Worm (Caenorhabditis elegans) whole organism, L3 larva: ENCODE results near the gene T11B7.5.

Experiments
- ZK546.5 ChIP-seq: sonication (generic microtip); optimal IDR thresholded peaks from 2 replicates; lab custom pipeline; 2017; ENCODE audit warnings: missing biosample characterization, missing genetic modification characterization
- aly-2 ChIP-seq: fragments of 150-350 bp; optimal IDR thresholded peaks from 2 replicates; lab custom pipeline; 2014; ENCODE audit warnings: missing biosample characterization, missing genetic modification characterization
- ceh-16 ChIP-seq: sonication (generic microtip); optimal IDR thresholded peaks from 2 replicates; lab custom pipeline; 2017; ENCODE audit warnings: missing biosample characterization, missing genetic modification characterization
- ceh-28 ChIP-seq: fragments of 150-350 bp; optimal IDR thresholded peaks from 2 replicates; lab custom pipeline; 2014; ENCODE audit warnings: missing biosample characterization, missing genetic modification reagents, missing genetic modification characterization
- ceh-82 ChIP-seq: fragments of 150-350 bp; optimal IDR thresholded peaks from 2 replicates; lab custom pipeline; 2014; ENCODE audit warnings: missing biosample characterization, missing genetic modification characterization
- ceh-9 ChIP-seq: sonication (generic microtip); optimal IDR thresholded peaks from 2 replicates; lab custom pipeline; 2018; ENCODE audit warnings: missing biosample characterization, missing genetic modification characterization
- daf-12 ChIP-seq: fragments of 150-350 bp; optimal IDR thresholded peaks from 2 replicates; lab custom pipeline; 2014; ENCODE audit warnings: missing biosample characterization, missing genetic modification reagents, missing genetic modification characterization
- egl-27 ChIP-seq: sonication (generic microtip); optimal IDR thresholded peaks from 4 replicates; lab custom pipeline; 2017; ENCODE audit warnings: missing biosample characterization, missing genetic modification reagents, missing genetic modification characterization
- elt-2 ChIP-seq: sonication (generic microtip); optimal IDR thresholded peaks from 2 replicates; lab custom pipeline; 2016; ENCODE audit warnings: missing genetic modification reagents, mild to moderate bottlenecking, missing genetic modification characterization, missing compliant biosample characterization
- fkh-10 ChIP-seq: sonication (generic microtip); optimal IDR thresholded peaks from 2 replicates; lab custom pipeline; 2017; ENCODE audit warnings: missing biosample characterization, missing genetic modification reagents, missing genetic modification characterization
- fos-1 ChIP-seq: fragments of 150-350 bp; optimal IDR thresholded peaks from 2 replicates; lab custom pipeline; 2014; ENCODE audit warnings: missing biosample characterization, missing genetic modification characterization
- hmg-11 ChIP-seq: sonication (generic microtip); optimal IDR thresholded peaks from 2 replicates; lab custom pipeline; 2016; ENCODE audit warnings: missing genetic modification characterization, missing compliant biosample characterization
- jun-1 ChIP-seq: fragments of 150-350 bp; optimal IDR thresholded peaks from 2 replicates; lab custom pipeline; 2014; ENCODE audit warnings: missing biosample characterization, missing genetic modification reagents, missing genetic modification characterization
- lsy-12 ChIP-seq: sonication (generic microtip); optimal IDR thresholded peaks from 2 replicates; lab custom pipeline; 2016; ENCODE audit warnings: mild to moderate bottlenecking, missing genetic modification characterization, missing compliant biosample characterization
- mdl-1 ChIP-seq: fragments of 150-350 bp; optimal IDR thresholded peaks from 2 replicates; lab custom pipeline; 2014; ENCODE audit warnings: missing biosample characterization, missing genetic modification characterization
- mml-1 ChIP-seq: fragments of 150-350 bp; sonication (generic microtip); optimal IDR thresholded peaks from 3 replicates; lab custom pipeline; 2014; ENCODE audit warnings: missing biosample characterization, missing genetic modification characterization
- nfya-1 ChIP-seq: sonication (generic microtip); optimal IDR thresholded peaks from 2 replicates; lab custom pipeline; 2017; ENCODE audit warnings: missing genetic modification characterization, mild to moderate bottlenecking, missing compliant biosample characterization, antibody characterized with exemption, moderate library complexity; ENCODE audit not compliant: insufficient read depth
- nhr-11 ChIP-seq: fragments of 150-350 bp; optimal IDR thresholded peaks from 2 replicates; lab custom pipeline; 2014; ENCODE audit warnings: missing biosample characterization, missing genetic modification characterization
- nhr-12 ChIP-seq: fragments of 150-350 bp; optimal IDR thresholded peaks from 2 replicates; lab custom pipeline; 2014; ENCODE audit warnings: missing biosample characterization, missing genetic modification characterization
- nhr-23 ChIP-seq: fragments of 150-350 bp; optimal IDR thresholded peaks from 2 replicates; lab custom pipeline; 2014; ENCODE audit warnings: missing biosample characterization, missing genetic modification reagents, missing genetic modification characterization
- nhr-28 ChIP-seq: fragments of 150-350 bp; optimal IDR thresholded peaks from 2 replicates; lab custom pipeline; 2014; ENCODE audit warnings: missing biosample characterization, missing genetic modification characterization
- nhr-43 ChIP-seq: sonication (generic microtip); optimal IDR thresholded peaks from 2 replicates; lab custom pipeline; 2016; ENCODE audit warnings: mild to moderate bottlenecking, missing genetic modification characterization, missing compliant biosample characterization; ENCODE audit not compliant: poor library complexity, severe bottlenecking
- nhr-76 ChIP-seq: fragments of 150-350 bp; sonication (generic microtip); optimal IDR thresholded peaks from 5 replicates; lab custom pipeline; 2014; ENCODE audit warnings: missing biosample characterization, missing genetic modification characterization
- nhr-77 ChIP-seq: fragments of 150-350 bp; optimal IDR thresholded peaks from 2 replicates; lab custom pipeline; 2014; ENCODE audit warnings: missing biosample characterization, missing genetic modification characterization
- pha-4 ChIP-seq: fragments of 150-350 bp; optimal IDR thresholded peaks from 2 replicates; lab custom pipeline; 2014; ENCODE audit warnings: missing biosample characterization, missing genetic modification reagents, missing genetic modification characterization
- pqm-1 ChIP-seq: fragments of 150-350 bp; optimal IDR thresholded peaks from 2 replicates; lab custom pipeline; 2017; ENCODE audit warnings: missing biosample characterization, missing genetic modification characterization, inconsistent platforms
- sea-2 ChIP-seq: fragments of 150-350 bp; sonication (generic microtip); optimal IDR thresholded peaks from 4 replicates; lab custom pipeline; 2014; ENCODE audit warnings: missing biosample characterization, missing genetic modification reagents, missing genetic modification characterization
- skn-1 ChIP-seq: fragments of 150-350 bp; optimal IDR thresholded peaks from 2 replicates; lab custom pipeline; 2014; ENCODE audit warnings: missing biosample characterization, missing genetic modification characterization
- snpc-4 ChIP-seq: fragments of 150-350 bp; optimal IDR thresholded peaks from 2 replicates; lab custom pipeline; 2014; ENCODE audit warnings: missing biosample characterization, missing genetic modification characterization
- unc-39 ChIP-seq: sonication (generic microtip); optimal IDR thresholded peaks from 4 replicates; lab custom pipeline; 2017; ENCODE audit warnings: missing biosample characterization, missing genetic modification characterization
- unc-62 ChIP-seq: fragments of 150-350 bp; sonication (generic microtip); optimal IDR thresholded peaks from 4 replicates; lab custom pipeline; 2014; ENCODE audit warnings: missing biosample characterization, missing genetic modification reagents, missing genetic modification characterization
- zag-1 ChIP-seq: fragments of 150-350 bp; optimal IDR thresholded peaks from 2 replicates; lab custom pipeline; 2014; ENCODE audit warnings: missing biosample characterization, missing genetic modification characterization
- ztf-11 ChIP-seq: fragments of 150-350 bp; optimal IDR thresholded peaks from 2 replicates; lab custom pipeline; 2014; ENCODE audit warnings: missing biosample characterization, missing genetic modification characterization
- ztf-4 ChIP-seq: fragments of 150-350 bp; optimal IDR thresholded peaks from 2 replicates; lab custom pipeline; 2014; ENCODE audit warnings: missing biosample characterization, missing genetic modification characterization

The T11B7.5 gene

ce11 chrIV:8848983-8849382 lies 6.9 kb downstream of the T11B7.5 start:
- TF ChIP-seq pha-4 (tag; lab: Kevin White, UChicago) = no peak
- no peak for TF ChIP-seq fkh-10
- no peak for TF ChIP-seq hmg-11 (tag; lab: Kevin White, UChicago)
- TF ChIP-seq nhr-12 (tag; lab: Kevin White, UChicago) = no peak
- no peak for TF ChIP-seq mml-1 (tag; lab: Kevin White, UChicago)
- no peak for TF ChIP-seq aly-2
- no peak for TF ChIP-seq mdl-1 (tag; lab: Kevin White, UChicago)
- no peak for TF ChIP-seq zag-1 (tag; lab: Kevin White, UChicago)
- TF ChIP-seq nfya-1 (tag; lab: Kevin White, UChicago) = no peak
- TF ChIP-seq ztf-4 (tag; lab: Kevin White, UChicago) = no peak
- no peak for TF ChIP-seq egl-27 (tag; lab: Kevin White, UChicago)
- TF ChIP-seq unc-39 (tag; lab: Kevin White, UChicago) = no peak

DNA sequence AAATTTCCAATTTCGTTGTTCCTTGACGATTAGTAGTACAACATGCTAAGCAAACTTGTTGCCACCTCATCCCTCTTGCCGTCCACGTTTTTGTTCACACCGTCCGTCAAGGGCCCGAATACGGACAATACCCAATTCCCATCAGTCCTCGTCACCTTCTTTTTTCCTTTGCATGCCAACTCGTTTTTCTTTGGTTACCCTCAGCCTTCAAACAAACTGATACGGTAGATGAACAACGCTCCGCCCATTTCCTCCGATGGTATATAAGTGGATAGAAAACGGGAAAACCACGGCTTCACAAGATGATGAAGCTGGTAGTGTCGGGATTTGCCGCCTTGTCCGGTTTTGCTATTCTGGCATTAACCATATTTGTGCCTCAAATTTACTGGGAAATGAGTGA lies 7.9 kb downstream of the T11B7.5 start, which contains the start of gene col-118:
Gene col-118, plus strand, starts transcription at position 301 of the 400 bp plus-strand sequence.
- no peak for TF ChIP-seq nhr-23 (tag; lab: Kevin White, UChicago)
- TF ChIP-seq fos-1 = no peak
- no peak for TF ChIP-seq ztf-4 (tag; lab: Kevin White, UChicago)
- no peak for TF ChIP-seq unc-62 (GFP tag; lab: Kevin White, UChicago)
- no peak for TF ChIP-seq ceh-82 (tag; lab: Kevin White, UChicago)
- no peak for TF ChIP-seq nhr-43 (tag; lab: Kevin White, UChicago)

ce11 chrIV:8845922-8846321 lies 9.9 kb downstream of the T11B7.5 start:
- TF ChIP-seq elt-2 (tag; lab: Kevin White, UChicago) (peak; percentile 81), nhr-76 (tag; lab: Kevin White, UChicago) (no peak), pha-4 (tag; lab: Kevin White, UChicago) (peak; percentile 23), jun-1 (tag; lab: Kevin White, UChicago) (peak; percentile 4), mdl-1 (tag; lab: Kevin White, UChicago) (no peak), pqm-1 (tag; lab: Kevin White, UChicago) (peak; percentile 55), ceh-28 (tag; lab: Kevin White, UChicago) (no peak)

- no peak for TF ChIP-seq nhr-11 (tag; lab: Kevin White, UChicago)
- no peak for TF ChIP-seq daf-12 (tag; lab: Kevin White, UChicago)
- TF ChIP-seq unc-62 (GFP tag; lab: Kevin White, UChicago) = no peak
- TF ChIP-seq ztf-11 = no peak
- no peak for TF ChIP-seq fos-1
- no peak for TF ChIP-seq snpc-4 (tag; lab: Kevin White, UChicago)
- no peak for TF ChIP-seq unc-39 (tag; lab: Kevin White, UChicago)
- no peak for TF ChIP-seq aly-2
- no peak for TF ChIP-seq ceh-16 (tag; lab: Kevin White, UChicago)
- no peak for TF ChIP-seq ceh-28 (tag; lab: Kevin White, UChicago)
- no peak for TF ChIP-seq sea-2 (GFP tag; lab: Kevin White, UChicago)
- TF ChIP-seq egl-27 (tag; lab: Kevin White, UChicago) = no peak
- no peak for TF ChIP-seq jun-1 (tag; lab: Kevin White, UChicago)
- TF ChIP-seq nhr-77 = no peak
- no peak for TF ChIP-seq nhr-28 (tag; lab: Kevin White, UChicago)
- TF ChIP-seq lsy-12 (tag; lab: Kevin White, UChicago) = no peak
- TF ChIP-seq ceh-9 = no peak
- TF ChIP-seq ZK546.5 (tag; lab: Kevin White, UChicago) = no peak
- no peak for TF ChIP-seq skn-1 (tag; lab: Kevin White, UChicago)
- TF ChIP-seq nhr-43 (tag; lab: Kevin White, UChicago) = no peak
- TF ChIP-seq, all 47 proteins: peak for 0
Measured at ce11 chrIV:8844457-8844856, 11.4 kb downstream of the T11B7.5 start, which contains the start of gene T11B7.2. T11B7.2 (minus strand) TSS chrIV:8844557.
